Worm (Caenorhabditis elegans) whole organism, L2 larva: ENCODE measurements around the gene srh-79.

Experiments
- ZK546.5 ChIP-seq: sonication (generic microtip); optimal IDR thresholded peaks from 2 replicates; lab custom pipeline; 2017; ENCODE audit warnings: missing biosample characterization, missing genetic modification characterization
- lin-39 ChIP-seq: fragments of 150-350 bp; optimal IDR thresholded peaks from 2 replicates; lab custom pipeline; 2014; ENCODE audit warnings: missing biosample characterization, missing genetic modification reagents, missing genetic modification characterization
- nhr-10 ChIP-seq: sonication (generic microtip); optimal IDR thresholded peaks from 2 replicates; lab custom pipeline; 2017; ENCODE audit warnings: missing biosample characterization, missing genetic modification characterization
- nhr-11 ChIP-seq: fragments of 150-350 bp; optimal IDR thresholded peaks from 2 replicates; lab custom pipeline; 2014; ENCODE audit warnings: missing biosample characterization, missing genetic modification characterization
- nhr-6 ChIP-seq: fragments of 150-350 bp; optimal IDR thresholded peaks from 2 replicates; lab custom pipeline; 2014; ENCODE audit warnings: missing biosample characterization, missing genetic modification characterization
- ztf-11 ChIP-seq: sonication (generic microtip); optimal IDR thresholded peaks from 2 replicates; lab custom pipeline; 2017; ENCODE audit warnings: missing biosample characterization, missing genetic modification characterization

ce11 chrV:7532947-7533346, 35.4 kb downstream of the srh-79 start, which contains the start of gene C54F6.3:
- TF ChIP-seq ZK546.5 (tag; lab: Kevin White, UChicago) (no peak), ztf-11 (tag; lab: Kevin White, UChicago) (no peak), lin-39 (no peak), nhr-6 (no peak), nhr-11 (tag; lab: Kevin White, UChicago) (no peak), nhr-10 (no peak)
